Fruit fly (Drosophila melanogaster): ENCODE measurements around the gene CG33090.

dm6 chr2L:14333965-14334364, at the start of gene CG33090:
- TF ChIP-seq N (GFP tag; optimal IDR thresholded peaks at IDR 0.05) (no peak), jim (GFP tag; optimal IDR thresholded peaks at IDR 0.05) (no peak)
